Worm (Caenorhabditis elegans) whole organism, L4 larva: ENCODE data around the gene T03D3.5.

ENCODE experiments used
- aha-1 ChIP-seq: fragments of 150-350 bp; peaks from one replicate; lab custom pipeline; 2014; ENCODE audit warnings: missing biosample characterization, missing genetic modification characterization
- dpl-1 ChIP-seq: fragments of 150-350 bp; optimal IDR thresholded peaks from 2 replicates; lab custom pipeline; 2014; ENCODE audit warnings: missing biosample characterization, missing genetic modification reagents, missing genetic modification characterization
- nhr-237 ChIP-seq: sonication (generic microtip); optimal IDR thresholded peaks from 2 replicates; lab custom pipeline; 2017; ENCODE audit warnings: missing biosample characterization, missing genetic modification characterization
- skn-1 ChIP-seq: fragments of 150-350 bp; optimal IDR thresholded peaks from 2 replicates; lab custom pipeline; 2014; ENCODE audit warnings: missing biosample characterization, missing genetic modification characterization
- tag-97 ChIP-seq: fragments of 200-800 bp; sonication (Bioruptor generic); IDR thresholded peaks from 2 replicates; pipeline ENCODE4 v1.3.6; 2022; ENCODE audit warnings: missing genetic modification characterization, missing compliant biosample characterization
- unc-62 ChIP-seq, 3 experiments: fragments of 150-350 bp in 1 of 3; sonication (generic microtip); optimal IDR thresholded peaks in 2 of 3; peaks in 1 of 3; 1 replicate in 1 of 3; 2 replicates in 2 of 3; lab custom pipeline; 2014 to 2017; ENCODE audit warnings: missing biosample characterization in 3 of 3, missing genetic modification characterization in 3 of 3, missing genetic modification reagents in 3 of 3, missing genotype in 1 of 3
- zag-1 ChIP-seq: fragments of 150-350 bp; optimal IDR thresholded peaks from 2 replicates; lab custom pipeline; 2014; ENCODE audit warnings: missing biosample characterization, missing genetic modification characterization

DNA sequence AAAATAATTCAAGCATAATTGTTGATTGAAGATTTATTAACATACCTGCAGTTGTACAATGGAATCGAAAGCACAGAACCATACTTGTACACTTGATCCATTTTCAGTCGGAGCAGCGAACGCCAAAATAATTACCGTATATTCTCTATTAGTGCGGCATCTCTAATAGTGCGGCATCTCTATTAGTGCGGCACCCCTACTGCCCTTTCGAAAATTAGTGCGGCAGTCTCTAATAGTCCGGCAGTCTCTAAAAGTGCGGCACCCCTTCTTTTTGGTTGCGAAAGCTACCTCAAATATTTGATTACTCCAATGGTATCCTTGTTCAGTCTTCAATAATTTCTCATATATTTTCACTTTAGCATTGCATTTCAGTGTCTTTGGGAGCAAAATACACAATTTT is 8.5 kb downstream of the T03D3.5 start, which contains the start of gene srt-34:
- TF ChIP-seq zag-1: no peak
- no peak for TF ChIP-seq skn-1 (tag; lab: Kevin White, UChicago)
- TF ChIP-seq unc-62 (GFP tag; optimal IDR thresholded peaks at IDR 0.05 in 1 of 2; lab: Kevin White, UChicago): no peak
- no peak for TF ChIP-seq unc-62 (tag; optimal IDR thresholded peaks at IDR 0.05; lab: Kevin White, UChicago)
- TF ChIP-seq tag-97 (GFP tag; lab: Robert Waterston, UW): no peak
- TF ChIP-seq nhr-237 (tag; lab: Kevin White, UChicago): no peak
- no peak for TF ChIP-seq aha-1 (tag; lab: Kevin White, UChicago)
- TF ChIP-seq dpl-1 (GFP tag; lab: Kevin White, UChicago): no peak
